Worm (Caenorhabditis elegans) whole organism, midembryonic: ENCODE measurements around the gene T20D4.12.
"Not testable (repeated sequence)": the region's sequence is repeated elsewhere in the genome, so short reads cannot be mapped to it uniquely, and the experiment has no call there.

Experiments used
- T22C8.4 ChIP-seq: fragments of 200-800 bp; sonication (Bioruptor generic); IDR thresholded peaks from 2 replicates; pipeline ENCODE4 v1.3.6; 2022; ENCODE audit warnings: missing genetic modification characterization, missing compliant biosample characterization
- cog-1 ChIP-seq: sonication (generic microtip); optimal IDR thresholded peaks from 2 replicates; lab custom pipeline; 2016; ENCODE audit warnings: missing genetic modification characterization, missing compliant biosample characterization
- flt-1 ChIP-seq: fragments of 200-800 bp; sonication (Bioruptor generic); IDR thresholded peaks from 2 replicates; pipeline ENCODE4 v1.3.6; 2022; ENCODE audit warnings: missing genetic modification characterization, missing compliant biosample characterization
- klf-2 ChIP-seq: fragments of 200-800 bp; sonication (Bioruptor generic); conservative IDR thresholded peaks from 2 replicates; pipeline ENCODE4 v1.3.6; 2022; ENCODE audit warnings: missing genetic modification reagents, missing genetic modification characterization, missing compliant biosample characterization
- med-1 ChIP-seq: sonication (generic microtip); optimal IDR thresholded peaks from 2 replicates; lab custom pipeline; 2017; ENCODE audit warnings: missing genetic modification characterization, mild to moderate bottlenecking, missing compliant biosample characterization, antibody characterized with exemption, missing genetic modification reagents; ENCODE audit not compliant: insufficient read depth
- ref-1 ChIP-seq: fragments of 200-800 bp; sonication (Bioruptor generic); conservative IDR thresholded peaks from 2 replicates; pipeline ENCODE4 v1.3.6; 2022; ENCODE audit warnings: missing genetic modification reagents, missing genetic modification characterization, missing compliant biosample characterization
- tab-1 ChIP-seq: fragments of 200-800 bp; sonication (Bioruptor generic); IDR thresholded peaks from 2 replicates; pipeline ENCODE4 v1.3.6; 2022; ENCODE audit warnings: missing genetic modification characterization, missing compliant biosample characterization
- ztf-23 ChIP-seq: fragments of 200-800 bp; sonication (Bioruptor generic); IDR thresholded peaks from 2 replicates; pipeline ENCODE4 v1.3.6; 2022; ENCODE audit warnings: missing genetic modification reagents, missing genetic modification characterization, missing compliant biosample characterization
- ztf-29 ChIP-seq: fragments of 200-800 bp; sonication (Bioruptor generic); IDR thresholded peaks from 2 replicates; pipeline ENCODE4 v1.3.6; 2022; ENCODE audit warnings: missing genetic modification reagents, missing genetic modification characterization, missing compliant biosample characterization

The T20D4.12 gene

DNA sequence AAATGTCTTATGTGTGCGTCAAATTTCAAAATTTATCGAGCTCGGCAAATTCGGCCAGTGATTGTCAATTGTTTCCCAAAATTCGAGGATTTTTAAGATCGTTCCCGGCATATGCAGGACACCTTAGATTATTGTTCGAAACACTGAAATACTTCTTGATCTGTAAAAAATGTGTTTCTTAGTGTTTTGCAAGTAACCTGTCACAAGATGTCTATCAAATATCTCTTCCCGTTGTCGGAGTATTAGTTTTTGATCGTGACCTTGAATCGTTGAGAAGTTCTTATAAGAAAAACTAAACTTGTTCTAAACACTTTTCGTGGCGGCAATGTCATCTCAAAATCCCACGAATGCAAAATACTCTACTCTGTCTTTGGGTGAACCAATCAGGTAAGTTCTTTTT lies 34.4 kb upstream of the T20D4.12 start, which contains the start of gene C04E12.4:
TSS of gene C04E12.4 (plus strand) at position 301 of the 400 bp plus-strand sequence.
- TF ChIP-seq flt-1 (GFP tag; lab: Robert Waterston, UW) = no peak
- TF ChIP-seq T22C8.4 (GFP tag; lab: Robert Waterston, UW) = no peak
- no peak for TF ChIP-seq ztf-23
- no peak for TF ChIP-seq cog-1 (tag; lab: Kevin White, UChicago)
- no peak for TF ChIP-seq klf-2 (GFP tag; lab: Robert Waterston, UW)
- TF ChIP-seq ztf-29 (GFP tag; lab: Robert Waterston, UW) = no peak
- TF ChIP-seq ref-1 = no peak
- no peak for TF ChIP-seq tab-1 (GFP tag; lab: Robert Waterston, UW)
- TF ChIP-seq med-1 (GFP tag; lab: Kevin White, UChicago) = no peak

DNA sequence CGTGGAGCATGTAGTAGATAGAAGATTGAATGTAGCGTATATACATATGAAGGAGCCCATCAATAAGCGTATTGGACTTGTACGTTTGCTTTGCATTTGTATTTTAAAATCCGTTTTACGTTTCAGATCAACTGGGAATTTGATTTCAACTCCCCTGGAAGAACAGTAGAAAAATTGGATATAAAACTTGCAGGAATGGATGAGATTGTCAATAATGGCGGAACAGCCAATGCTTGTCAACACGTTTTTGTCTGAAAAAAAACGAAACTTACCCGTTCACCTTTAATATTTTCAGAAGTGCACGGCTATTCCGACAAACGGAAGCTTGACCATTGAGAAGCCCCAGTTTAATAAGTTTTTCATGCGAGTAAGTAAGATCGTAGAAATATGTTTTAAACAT lies 29.1 kb upstream of the T20D4.12 start, which contains the start of gene C04E12.2:
TSS of gene C04E12.2 (plus strand) at position 301 of the 400 bp plus-strand sequence.
- not testable (repeated sequence) for TF ChIP-seq ztf-23; cog-1 (tag; lab: Kevin White, UChicago); klf-2 (GFP tag; lab: Robert Waterston, UW)

DNA sequence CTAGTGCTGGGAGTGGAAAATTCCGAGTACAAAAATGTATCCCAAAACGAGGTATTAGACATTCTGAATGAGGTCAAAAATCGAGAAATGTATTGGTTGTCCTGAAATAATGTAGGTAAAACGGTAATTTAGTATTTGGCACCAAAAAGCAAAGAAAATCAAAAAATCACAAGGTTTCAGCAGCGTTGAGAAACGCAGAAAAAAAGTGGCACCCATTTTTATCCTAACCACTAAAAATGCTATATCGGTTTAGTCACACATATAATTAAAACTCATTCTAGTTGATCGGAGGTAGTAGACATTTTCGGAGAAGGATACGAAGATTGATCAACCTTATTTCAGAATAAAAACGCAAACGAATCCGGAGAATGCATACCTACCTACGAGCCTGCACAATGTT lies 24.2 kb upstream of the T20D4.12 start, which contains the start of gene srx-121:
TSS of gene srx-121 (minus strand) at position 101 of the 400 bp plus-strand sequence.
- no peak for TF ChIP-seq ref-1
- TF ChIP-seq T22C8.4 (GFP tag; lab: Robert Waterston, UW) = no peak
- no peak for TF ChIP-seq tab-1 (GFP tag; lab: Robert Waterston, UW)
- no peak for TF ChIP-seq flt-1 (GFP tag; lab: Robert Waterston, UW)
- no peak for TF ChIP-seq ztf-23
- no peak for TF ChIP-seq cog-1 (tag; lab: Kevin White, UChicago)
- no peak for TF ChIP-seq med-1 (GFP tag; lab: Kevin White, UChicago)
- TF ChIP-seq ztf-29 (GFP tag; lab: Robert Waterston, UW) = no peak
- TF ChIP-seq klf-2 (GFP tag; lab: Robert Waterston, UW) = no peak

DNA sequence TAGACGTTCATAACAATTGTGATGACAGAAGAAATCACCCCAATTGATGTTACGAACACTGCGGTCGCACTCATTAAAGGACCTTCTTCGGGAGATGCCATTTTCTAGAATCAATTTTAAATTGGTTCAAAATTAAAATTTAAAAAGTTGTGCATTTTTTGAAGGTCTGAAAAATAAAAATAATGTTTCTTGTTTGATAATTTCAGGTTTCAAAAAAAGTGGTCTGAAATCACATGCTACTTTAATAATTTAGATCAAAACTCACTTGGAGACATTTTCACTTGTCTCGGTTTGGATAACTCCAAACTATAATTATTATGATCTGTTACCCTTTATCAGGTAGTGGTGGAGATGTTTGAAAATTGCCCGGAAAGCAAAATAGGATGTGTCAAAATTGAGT lies 19.9 kb upstream of the T20D4.12 start, which contains the start of gene srbc-2:
TSS of gene srbc-2 (minus strand) at position 101 of the 400 bp plus-strand sequence.
- TF ChIP-seq flt-1 (GFP tag; lab: Robert Waterston, UW) = no peak
- TF ChIP-seq ztf-29 (GFP tag; lab: Robert Waterston, UW) = no peak
- TF ChIP-seq med-1 (GFP tag; lab: Kevin White, UChicago) = no peak
- no peak for TF ChIP-seq ref-1
- no peak for TF ChIP-seq klf-2 (GFP tag; lab: Robert Waterston, UW)
- TF ChIP-seq tab-1 (GFP tag; lab: Robert Waterston, UW) = no peak
- no peak for TF ChIP-seq T22C8.4 (GFP tag; lab: Robert Waterston, UW)
- TF ChIP-seq ztf-23 = no peak
- no peak for TF ChIP-seq cog-1 (tag; lab: Kevin White, UChicago)

DNA sequence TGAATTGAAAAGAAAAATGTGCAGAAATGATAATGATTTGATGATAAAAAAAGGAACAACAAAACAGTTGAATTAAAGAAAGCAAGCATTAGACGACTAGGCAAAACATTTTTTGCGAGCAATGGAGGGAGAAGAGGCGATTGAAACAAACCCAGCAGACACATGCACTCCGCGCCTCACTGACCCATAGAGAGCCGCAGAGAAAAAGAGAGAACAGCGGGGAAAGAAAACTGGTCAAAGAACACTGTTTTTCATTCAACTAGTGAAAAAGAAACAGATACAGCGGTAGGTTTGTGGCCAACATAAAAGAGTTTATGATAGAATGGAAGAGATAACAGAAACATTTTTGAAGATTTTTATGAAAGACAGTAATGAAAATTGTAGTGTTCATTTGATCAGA lies 8.6 kb upstream of the T20D4.12 start:
- TF ChIP-seq ztf-23 = no peak
- TF ChIP-seq ztf-29 (GFP tag; lab: Robert Waterston, UW) = no peak
- no peak for TF ChIP-seq T22C8.4 (GFP tag; lab: Robert Waterston, UW)
- no peak for TF ChIP-seq med-1 (GFP tag; lab: Kevin White, UChicago)
- no peak for TF ChIP-seq cog-1 (tag; lab: Kevin White, UChicago)
- TF ChIP-seq ref-1 = no peak
- TF ChIP-seq flt-1 (GFP tag; lab: Robert Waterston, UW) = no peak
- no peak for TF ChIP-seq tab-1 (GFP tag; lab: Robert Waterston, UW)
- no peak for TF ChIP-seq klf-2 (GFP tag; lab: Robert Waterston, UW)

DNA sequence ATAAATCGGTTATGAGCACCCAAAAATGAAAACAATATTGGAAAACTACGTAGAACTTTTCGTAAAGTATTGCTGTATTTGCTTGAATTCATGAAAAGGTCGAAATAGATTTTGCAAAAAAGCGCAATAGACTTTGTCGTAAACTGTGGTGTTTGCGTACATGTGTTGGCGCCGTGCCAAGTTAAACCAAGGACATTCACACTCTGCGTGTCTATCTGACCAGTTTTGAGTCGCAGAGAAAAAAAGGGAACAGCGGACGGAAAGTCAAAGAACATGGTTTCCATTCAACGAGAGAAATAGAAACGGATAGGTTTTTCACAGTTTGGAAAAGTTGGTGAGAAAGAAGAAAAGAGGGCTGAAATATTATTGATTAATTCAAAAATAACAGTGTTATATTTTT lies 5.9 kb upstream of the T20D4.12 start:
- no peak for TF ChIP-seq cog-1 (tag; lab: Kevin White, UChicago)
- no peak for TF ChIP-seq tab-1 (GFP tag; lab: Robert Waterston, UW)
- no peak for TF ChIP-seq klf-2 (GFP tag; lab: Robert Waterston, UW)
- no peak for TF ChIP-seq ref-1
- TF ChIP-seq med-1 (GFP tag; lab: Kevin White, UChicago) = no peak
- no peak for TF ChIP-seq ztf-23
- TF ChIP-seq T22C8.4 (GFP tag; lab: Robert Waterston, UW) = no peak
- no peak for TF ChIP-seq ztf-29 (GFP tag; lab: Robert Waterston, UW)
- TF ChIP-seq flt-1 (GFP tag; lab: Robert Waterston, UW) = no peak

DNA sequence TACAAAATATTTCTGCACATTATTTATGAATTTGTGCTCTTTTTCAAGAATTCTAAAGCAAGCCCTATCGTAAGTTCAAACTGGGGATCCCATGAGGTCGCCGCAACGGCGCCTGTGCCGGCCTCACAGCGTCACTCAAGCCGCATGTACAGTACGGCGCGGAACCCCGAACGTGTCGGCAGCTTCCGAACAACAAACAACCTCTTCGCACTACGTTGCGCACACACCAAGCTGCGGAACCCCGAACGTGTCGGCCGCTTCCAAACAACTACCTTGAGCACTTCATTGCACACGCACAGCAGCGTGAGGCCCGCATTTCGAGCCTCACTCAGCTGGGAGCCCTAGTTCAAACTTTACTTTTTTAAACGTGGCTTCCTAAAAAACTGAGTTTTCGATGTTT lies 2.8 kb upstream of the T20D4.12 start:
- TF ChIP-seq tab-1 (GFP tag; lab: Robert Waterston, UW) (no peak), cog-1 (tag; lab: Kevin White, UChicago) (no peak), klf-2 (GFP tag; lab: Robert Waterston, UW) (no peak), T22C8.4 (GFP tag; lab: Robert Waterston, UW) (no peak), med-1 (GFP tag; lab: Kevin White, UChicago) (no peak), ztf-23 (no peak), ref-1 (no peak), flt-1 (GFP tag; lab: Robert Waterston, UW) (no peak), ztf-29 (GFP tag; lab: Robert Waterston, UW) (no peak)

DNA sequence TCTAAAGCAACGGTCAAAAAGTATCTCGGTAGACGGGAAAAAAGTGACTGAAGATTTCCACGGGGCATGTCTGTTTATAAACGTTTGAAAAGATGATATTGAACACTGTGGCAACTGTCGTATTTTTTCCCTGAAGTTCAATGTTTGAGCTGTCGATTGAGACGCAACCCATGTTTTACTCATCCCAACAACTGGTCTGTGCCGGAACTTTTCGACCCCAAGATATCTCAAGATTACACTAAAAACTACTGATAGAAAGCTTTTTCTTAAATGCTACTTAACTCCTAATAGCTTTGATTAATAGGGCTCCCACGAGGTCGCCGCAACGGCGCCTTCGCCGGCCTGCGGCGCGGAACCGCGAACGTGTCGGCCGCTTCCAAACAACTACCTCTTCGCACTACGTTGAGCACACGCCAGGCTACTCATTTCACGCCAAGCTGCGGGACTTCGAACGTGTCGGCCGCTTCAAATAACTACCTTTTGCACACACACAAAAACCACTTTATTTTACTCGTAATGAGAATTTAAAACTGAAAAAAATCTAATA lies 2.1 kb upstream of the T20D4.12 start, which contains the start of gene T20D4.15:
TSS of gene T20D4.15 (minus strand) at position 51 of the 547 bp plus-strand sequence.
- TF ChIP-seq T22C8.4 (GFP tag; lab: Robert Waterston, UW) (no peak), ref-1 (no peak), ztf-23 (no peak), med-1 (GFP tag; lab: Kevin White, UChicago) (no peak), flt-1 (GFP tag; lab: Robert Waterston, UW) (no peak), ztf-29 (GFP tag; lab: Robert Waterston, UW) (no peak), cog-1 (tag; lab: Kevin White, UChicago) (no peak), klf-2 (GFP tag; lab: Robert Waterston, UW) (no peak), tab-1 (GFP tag; lab: Robert Waterston, UW) (no peak)

DNA sequence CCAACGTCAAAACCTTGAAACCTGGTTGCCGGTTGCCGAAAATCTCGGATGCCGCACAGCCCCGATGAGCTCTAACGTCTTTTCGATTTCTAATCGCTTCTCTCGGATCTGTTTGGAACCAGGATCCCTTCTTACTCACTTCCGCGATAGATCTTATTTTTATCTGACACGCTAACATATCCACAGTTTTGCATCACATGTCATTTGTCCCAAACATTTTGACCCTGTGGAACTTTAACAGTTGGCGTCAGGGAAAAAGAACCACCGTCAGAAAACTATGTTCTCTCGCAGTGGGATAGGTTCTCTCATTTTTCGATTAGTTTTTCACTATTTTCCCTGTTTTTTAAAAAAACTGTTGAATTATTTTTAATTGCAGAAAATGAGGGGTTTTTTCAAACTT lies 1.4 kb downstream of the T20D4.12 start, which contains the start of gene T20D4.11:
TSS of gene T20D4.11 (plus strand) at position 377 of the 400 bp plus-strand sequence.
- TF ChIP-seq ztf-23 = no peak
- no peak for TF ChIP-seq klf-2 (GFP tag; lab: Robert Waterston, UW)
